Worm (Caenorhabditis elegans) whole organism, L2 larva: ENCODE measurements around the gene F56H11.2.

Experiments used
- elt-1 ChIP-seq: fragments of 150-350 bp; optimal IDR thresholded peaks from 2 replicates; lab custom pipeline; 2014; ENCODE audit warnings: missing biosample characterization, missing genetic modification characterization
- elt-3 ChIP-seq: sonication (generic microtip); optimal IDR thresholded peaks from 2 replicates; lab custom pipeline; 2017; ENCODE audit warnings: missing biosample characterization, missing genetic modification characterization
- lin-13 ChIP-seq: fragments of 150-350 bp; optimal IDR thresholded peaks from 2 replicates; lab custom pipeline; 2014; ENCODE audit warnings: missing biosample characterization, missing genetic modification reagents, missing genetic modification characterization
- lin-39 ChIP-seq: fragments of 150-350 bp; optimal IDR thresholded peaks from 2 replicates; lab custom pipeline; 2014; ENCODE audit warnings: missing biosample characterization, missing genetic modification reagents, missing genetic modification characterization
- nhr-25 ChIP-seq: fragments of 150-350 bp; sonication (generic microtip); optimal IDR thresholded peaks from 3 replicates; lab custom pipeline; 2014; ENCODE audit warnings: missing biosample characterization, missing genetic modification characterization
- skn-1 ChIP-seq: sonication (generic microtip); optimal IDR thresholded peaks from 2 replicates; lab custom pipeline; 2017; ENCODE audit warnings: missing biosample characterization, missing genetic modification characterization
- unc-39 ChIP-seq: fragments of 150-350 bp; optimal IDR thresholded peaks from 2 replicates; lab custom pipeline; 2014; ENCODE audit warnings: missing biosample characterization, missing genetic modification characterization

DNA sequence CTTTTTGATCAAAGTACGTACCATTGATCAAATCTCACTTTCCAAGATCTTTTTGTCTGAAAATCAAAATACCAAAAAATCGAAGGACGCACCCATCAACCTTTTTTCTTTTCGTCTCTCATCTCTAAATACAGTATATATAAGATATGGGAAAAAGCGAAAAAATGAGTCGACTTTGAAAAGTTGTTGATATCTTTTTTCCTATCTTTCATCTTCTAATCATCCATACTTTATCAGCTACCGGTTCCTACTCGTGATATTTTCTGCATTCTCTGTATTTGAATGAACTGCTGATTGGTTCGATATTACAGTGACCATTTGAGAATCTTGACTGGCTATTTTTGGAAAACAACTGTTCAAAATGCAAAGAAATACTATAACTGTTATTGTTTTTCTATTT lies 16.1 kb downstream of the F56H11.2 start, which contains the start of gene C33A12.19:
- TF ChIP-seq lin-39 (tag; lab: Kevin White, UChicago) (no peak), lin-13 (GFP tag; lab: Kevin White, UChicago) (no peak), unc-39 (tag; lab: Kevin White, UChicago) (no peak), elt-3 (tag; lab: Kevin White, UChicago) (no peak), skn-1 (no peak), nhr-25 (tag; lab: Kevin White, UChicago) (peak; percentile 28), elt-1 (tag; lab: Kevin White, UChicago) (no peak)
